Worm (Caenorhabditis elegans) whole organism, late embryonic: ENCODE data around the gene F07E5.8.
"Not testable (repeated sequence)": the region's sequence is repeated elsewhere in the genome, so short reads cannot be mapped to it uniquely, and the experiment has no call there.

ENCODE experiments used
- C38D4.7 ChIP-seq: fragments of 200-800 bp; sonication (Bioruptor generic); optimal IDR thresholded peaks from 2 replicates; lab custom pipeline; 2018; ENCODE audit warnings: mild to moderate bottlenecking, missing genetic modification characterization, moderate library complexity, missing compliant biosample characterization
- F13H6.1 ChIP-seq: sonication (generic microtip); optimal IDR thresholded peaks from 2 replicates; lab custom pipeline; 2016; ENCODE audit warnings: missing genetic modification characterization, missing compliant biosample characterization
- K09A11.1 ChIP-seq: sonication (generic microtip); optimal IDR thresholded peaks from 2 replicates; lab custom pipeline; 2017; ENCODE audit warnings: antibody characterized with exemption, mild to moderate bottlenecking, missing genetic modification characterization, missing compliant biosample characterization; ENCODE audit not compliant: insufficient read depth
- Y22D7AL.16 ChIP-seq: sonication (generic microtip); optimal IDR thresholded peaks from 2 replicates; lab custom pipeline; 2016; ENCODE audit warnings: missing genetic modification characterization, missing compliant biosample characterization
- ama-1 ChIP-seq: fragments of 150-350 bp; optimal IDR thresholded peaks from 2 replicates; lab custom pipeline; 2014
- ceh-18 ChIP-seq: sonication (generic microtip); optimal IDR thresholded peaks from 2 replicates; lab custom pipeline; 2016; ENCODE audit warnings: missing genetic modification characterization, missing compliant biosample characterization
- ceh-19 ChIP-seq: fragments of 200-800 bp; sonication (Bioruptor generic); optimal IDR thresholded peaks from 2 replicates; lab custom pipeline; 2018; ENCODE audit warnings: mild to moderate bottlenecking, missing genetic modification characterization, missing compliant biosample characterization
- ceh-22 ChIP-seq: sonication (generic microtip); optimal IDR thresholded peaks from 2 replicates; lab custom pipeline; 2017; ENCODE audit warnings: missing biosample characterization, missing genetic modification characterization
- ceh-45 ChIP-seq: fragments of 200-800 bp; sonication (Bioruptor generic); IDR thresholded peaks from 2 replicates; pipeline ENCODE4 v1.3.6; 2022; ENCODE audit warnings: missing genetic modification reagents, missing genetic modification characterization, missing compliant biosample characterization
- ceh-6 ChIP-seq: fragments of 200-800 bp; sonication (Bioruptor generic); optimal IDR thresholded peaks from 2 replicates; lab custom pipeline; 2018; ENCODE audit warnings: mild to moderate bottlenecking, missing genetic modification characterization, missing compliant biosample characterization
- che-1 ChIP-seq: sonication (generic microtip); optimal IDR thresholded peaks from 2 replicates; lab custom pipeline; 2016; ENCODE audit warnings: mild to moderate bottlenecking, missing genetic modification characterization, missing compliant biosample characterization
- dmd-4 ChIP-seq: sonication (generic microtip); optimal IDR thresholded peaks from 2 replicates; lab custom pipeline; 2016; ENCODE audit warnings: borderline replicate concordance, missing genetic modification characterization, missing compliant biosample characterization
- dve-1 ChIP-seq: sonication (generic microtip); optimal IDR thresholded peaks from 2 replicates; lab custom pipeline; 2017; ENCODE audit warnings: antibody characterized with exemption, mild to moderate bottlenecking, missing genetic modification characterization, missing compliant biosample characterization
- elt-4 ChIP-seq: sonication (generic microtip); optimal IDR thresholded peaks from 2 replicates; lab custom pipeline; 2016; ENCODE audit warnings: missing genetic modification characterization, missing compliant biosample characterization
- ets-4 ChIP-seq: sonication (generic microtip); optimal IDR thresholded peaks from 2 replicates; lab custom pipeline; 2016; ENCODE audit warnings: missing genetic modification characterization, missing compliant biosample characterization
- eyg-1 ChIP-seq: sonication (generic microtip); optimal IDR thresholded peaks from 2 replicates; lab custom pipeline; 2016; ENCODE audit warnings: missing genotype, missing genetic modification characterization, missing compliant biosample characterization
- fax-1 ChIP-seq: sonication (generic microtip); optimal IDR thresholded peaks from 2 replicates; lab custom pipeline; 2016; ENCODE audit warnings: missing genotype, missing genetic modification characterization, missing compliant biosample characterization
- fkh-10 ChIP-seq: fragments of 150-350 bp; optimal IDR thresholded peaks from 2 replicates; lab custom pipeline; 2014; ENCODE audit warnings: missing biosample characterization, missing genetic modification reagents, missing genetic modification characterization
- fkh-6 ChIP-seq: sonication (generic microtip); optimal IDR thresholded peaks from 2 replicates; lab custom pipeline; 2016; ENCODE audit warnings: missing genetic modification characterization, missing compliant biosample characterization
- gmeb-2 ChIP-seq: sonication (generic microtip); optimal IDR thresholded peaks from 2 replicates; lab custom pipeline; 2016; ENCODE audit warnings: missing genetic modification characterization, inconsistent platforms, missing compliant biosample characterization
- hlh-6 ChIP-seq: sonication (generic microtip); optimal IDR thresholded peaks from 2 replicates; lab custom pipeline; 2016; ENCODE audit warnings: missing genotype, missing genetic modification characterization, missing compliant biosample characterization
- lim-6 ChIP-seq: sonication (generic microtip); optimal IDR thresholded peaks from 2 replicates; lab custom pipeline; 2016; ENCODE audit warnings: missing genetic modification characterization, missing compliant biosample characterization
- lin-11 ChIP-seq: fragments of 200-800 bp; sonication (Bioruptor generic); optimal IDR thresholded peaks from 2 replicates; lab custom pipeline; 2018; ENCODE audit warnings: mild to moderate bottlenecking, missing genetic modification characterization, missing compliant biosample characterization
- madf-2 ChIP-seq: sonication (generic microtip); optimal IDR thresholded peaks from 2 replicates; lab custom pipeline; 2017; ENCODE audit warnings: missing genetic modification characterization, missing compliant biosample characterization
- nfya-1 ChIP-seq: sonication (generic microtip); optimal IDR thresholded peaks from 2 replicates; lab custom pipeline; 2017; ENCODE audit warnings: missing genetic modification characterization, mild to moderate bottlenecking, missing compliant biosample characterization, antibody characterized with exemption, moderate library complexity
- nhr-232 ChIP-seq: sonication (generic microtip); optimal IDR thresholded peaks from 2 replicates; lab custom pipeline; 2016; ENCODE audit warnings: missing genetic modification characterization, missing compliant biosample characterization
- npax-4 ChIP-seq: sonication (generic microtip); optimal IDR thresholded peaks from 2 replicates; lab custom pipeline; 2016; ENCODE audit warnings: missing genetic modification characterization, missing compliant biosample characterization
- pat-9 ChIP-seq: fragments of 200-800 bp; sonication (Bioruptor generic); optimal IDR thresholded peaks from 2 replicates; lab custom pipeline; 2018; ENCODE audit warnings: mild to moderate bottlenecking, missing genetic modification characterization, moderate library complexity, missing compliant biosample characterization
- pha-2 ChIP-seq: sonication (generic microtip); optimal IDR thresholded peaks from 2 replicates; lab custom pipeline; 2017; ENCODE audit warnings: mild to moderate bottlenecking, missing genetic modification characterization, missing compliant biosample characterization
- ref-2 ChIP-seq: sonication (generic microtip); optimal IDR thresholded peaks from 2 replicates; lab custom pipeline; 2016; ENCODE audit warnings: missing genetic modification characterization, missing compliant biosample characterization
- sox-2 ChIP-seq: fragments of 200-800 bp; sonication (Bioruptor generic); IDR thresholded peaks from 2 replicates; pipeline ENCODE4 v1.3.6; 2022; ENCODE audit warnings: missing genetic modification reagents, missing genetic modification characterization, missing compliant biosample characterization
- sox-4 ChIP-seq: sonication (generic microtip); optimal IDR thresholded peaks from 2 replicates; lab custom pipeline; 2017; ENCODE audit warnings: mild to moderate bottlenecking, missing genetic modification characterization, inconsistent platforms, missing compliant biosample characterization
- syd-9 ChIP-seq: sonication (generic microtip); optimal IDR thresholded peaks from 2 replicates; lab custom pipeline; 2016; ENCODE audit warnings: mild to moderate bottlenecking, missing genetic modification characterization, moderate library complexity, missing compliant biosample characterization
- tbx-7 ChIP-seq: sonication (generic microtip); optimal IDR thresholded peaks from 2 replicates; lab custom pipeline; 2016; ENCODE audit warnings: missing genotype, missing genetic modification characterization, missing compliant biosample characterization
- unc-3 ChIP-seq, 2 experiments: fragments of 200-800 bp in 1 of 2; sonication (Bioruptor generic) in 1 of 2; sonication (generic microtip) in 1 of 2; conservative IDR thresholded peaks in 1 of 2; optimal IDR thresholded peaks in 1 of 2; 2 replicates each; pipeline versions ENCODE4 v1.3.6 to Lab custom; 2016 to 2022; ENCODE audit warnings: missing compliant biosample characterization in 2 of 2, missing genetic modification characterization in 2 of 2, missing genetic modification reagents in 1 of 2
- unc-42 ChIP-seq: sonication (generic microtip); optimal IDR thresholded peaks from 2 replicates; lab custom pipeline; 2016; ENCODE audit warnings: missing genotype, missing genetic modification characterization, missing compliant biosample characterization
- ztf-16 ChIP-seq: sonication (generic microtip); optimal IDR thresholded peaks from 2 replicates; lab custom pipeline; 2017; ENCODE audit warnings: missing genetic modification characterization, missing compliant biosample characterization

F07E5.8 gene

DNA sequence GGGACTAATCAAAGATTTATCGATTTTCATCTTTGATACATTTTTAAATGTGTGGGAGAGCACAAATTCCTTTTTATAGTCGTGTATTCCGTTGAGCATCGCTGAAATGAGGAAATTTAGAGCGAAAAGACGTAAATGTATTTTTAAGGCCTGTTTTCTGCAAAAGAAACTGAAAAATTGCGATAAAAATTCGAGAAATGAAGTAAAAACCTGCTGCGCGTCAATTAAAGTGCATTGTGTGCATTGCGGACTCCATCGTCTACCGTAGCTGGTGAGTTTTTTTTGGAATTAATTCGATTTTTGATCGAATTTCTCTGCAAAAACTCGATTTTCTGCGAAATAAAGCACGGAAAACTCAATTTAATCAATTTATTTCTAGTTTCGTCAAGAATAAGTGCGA, 36.1 kb downstream of the F07E5.8 start, which contains the start of gene bath-19:
TSS of gene bath-19 (minus strand) at position 101 of the 400 bp plus-strand sequence.
- TF ChIP-seq ref-2 (tag; lab: Kevin White, UChicago) (no peak), lim-6 (tag; lab: Kevin White, UChicago) (no peak), elt-4 (tag; lab: Kevin White, UChicago) (no peak), tbx-7 (tag; lab: Kevin White, UChicago) (no peak), fax-1 (tag; lab: Kevin White, UChicago) (no peak), eyg-1 (tag; lab: Kevin White, UChicago) (no peak), pha-2 (tag; lab: Kevin White, UChicago) (no peak), ets-4 (tag; lab: Kevin White, UChicago) (no peak), C38D4.7 (no peak), ama-1 (lab: Kevin White, UChicago) (no peak), unc-3 (GFP tag; conservative IDR thresholded peaks at IDR 0.05; lab: Robert Waterston, UW) (no peak), unc-3 (tag; optimal IDR thresholded peaks at IDR 0.05; lab: Kevin White, UChicago) (no peak), Y22D7AL.16 (tag; lab: Kevin White, UChicago) (no peak), fkh-10 (no peak)
- TF ChIP-seq, all 69 proteins: peak for 0

DNA sequence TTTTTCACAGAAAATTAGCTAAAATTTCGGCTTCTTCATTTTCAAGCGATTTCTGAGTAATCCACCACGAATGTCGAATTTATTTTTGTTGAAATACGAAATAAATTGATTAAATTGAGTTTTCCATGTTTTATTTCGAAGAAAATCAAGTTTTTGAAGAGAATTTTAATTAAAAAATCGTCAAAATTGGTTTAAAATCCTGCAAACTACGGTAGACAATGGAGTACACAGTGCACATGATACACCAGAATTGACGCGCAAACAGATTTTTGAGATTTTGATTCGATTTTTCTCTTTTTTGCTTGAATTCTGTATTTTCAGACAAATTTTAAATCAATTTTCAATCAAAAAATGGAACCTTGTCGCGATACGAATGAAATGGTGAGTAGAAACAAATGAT, 42.1 kb downstream of the F07E5.8 start, which contains the start of gene F59H6.14:
TSS of gene F59H6.14 (plus strand) at position 301 of the 400 bp plus-strand sequence.
- no peak for TF ChIP-seq madf-2 (tag; lab: Kevin White, UChicago)
- no peak for TF ChIP-seq ref-2 (tag; lab: Kevin White, UChicago)
- TF ChIP-seq elt-4 (tag; lab: Kevin White, UChicago), result no peak
- TF ChIP-seq nfya-1, result no peak
- TF ChIP-seq syd-9 (tag; lab: Kevin White, UChicago), result no peak
- no peak for TF ChIP-seq C38D4.7
- TF ChIP-seq unc-3 (GFP tag; conservative IDR thresholded peaks at IDR 0.05; lab: Robert Waterston, UW), result no peak
- TF ChIP-seq unc-3 (tag; optimal IDR thresholded peaks at IDR 0.05; lab: Kevin White, UChicago), result no peak
- TF ChIP-seq sox-2 (GFP tag; lab: Robert Waterston, UW), result no peak
- TF ChIP-seq lin-11 (tag; lab: Kevin White, UChicago), result no peak
- no peak for TF ChIP-seq unc-42 (tag; lab: Kevin White, UChicago)

DNA sequence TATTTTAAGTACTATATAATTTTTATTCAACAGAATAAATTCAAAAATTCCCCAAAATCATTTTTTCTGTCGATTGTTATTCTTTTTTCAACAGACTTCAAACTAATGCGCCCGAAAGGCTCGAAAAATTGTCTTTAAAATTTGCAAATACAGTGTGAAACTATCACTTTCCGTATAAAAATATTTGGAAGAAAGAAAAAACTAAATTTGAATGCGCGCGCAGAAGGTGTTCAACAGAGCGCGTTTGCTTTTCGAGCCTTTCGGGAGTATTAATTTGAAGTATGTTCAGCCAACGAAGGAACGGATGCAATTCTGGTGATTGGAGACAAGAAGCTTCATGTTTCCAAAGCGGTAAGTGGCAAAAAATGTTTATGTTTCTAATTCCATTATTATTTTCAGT, 43.1 kb downstream of the F07E5.8 start, which contains the start of gene btb-4:
TSS of gene btb-4 (plus strand) at position 35 of the 400 bp plus-strand sequence.
- not testable (repeated sequence) for TF ChIP-seq lim-6 (tag; lab: Kevin White, UChicago); ceh-19 (GFP tag; lab: Kevin White, UChicago); eyg-1 (tag; lab: Kevin White, UChicago)
- TF ChIP-seq, all 69 proteins: peak for 0; not testable (repeated sequence) for 69

DNA sequence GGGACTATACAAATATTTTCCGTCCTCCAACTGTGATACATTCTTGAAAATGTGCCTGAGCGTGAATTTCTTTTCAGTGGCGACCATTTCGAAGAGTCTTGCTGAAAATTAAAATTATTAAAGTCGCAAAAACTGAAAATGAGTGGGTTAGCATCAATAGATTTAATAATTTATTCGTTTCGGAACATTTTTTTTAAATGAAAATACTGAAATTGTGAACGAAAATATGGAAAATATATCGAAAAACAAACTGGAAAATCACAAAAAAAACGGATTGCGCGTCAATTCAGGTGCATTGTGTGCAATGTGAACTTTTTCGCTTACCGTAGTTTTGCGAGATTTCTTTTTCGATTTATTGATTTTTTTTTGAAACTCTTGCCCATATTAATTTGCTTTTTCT, 43.6 kb downstream of the F07E5.8 start, which contains the start of gene bath-5:
TSS of gene bath-5 (minus strand) at position 101 of the 400 bp plus-strand sequence.
- TF ChIP-seq K09A11.1 (tag; lab: Kevin White, UChicago) (no peak), ztf-16 (tag; lab: Kevin White, UChicago) (no peak), dve-1 (tag; lab: Kevin White, UChicago) (no peak), ceh-6 (no peak), syd-9 (tag; lab: Kevin White, UChicago) (no peak), dmd-4 (no peak), che-1 (tag; lab: Kevin White, UChicago) (no peak), gmeb-2 (tag; lab: Kevin White, UChicago) (no peak), sox-4 (no peak), ceh-45 (GFP tag; lab: Robert Waterston, UW) (no peak), madf-2 (tag; lab: Kevin White, UChicago) (no peak)
- TF ChIP-seq, all 69 proteins: peak for 0

ce11 chrII:2030367-2030766, 45.0 kb downstream of the F07E5.8 start, which contains the start of gene bath-3:
Gene bath-3, minus strand, starts transcription at chrII:2030467.
- TF ChIP-seq ceh-6 (no peak), npax-4 (tag; lab: Kevin White, UChicago) (no peak), nhr-232 (tag; lab: Kevin White, UChicago) (no peak), ceh-18 (no peak), hlh-6 (tag; lab: Kevin White, UChicago) (no peak), elt-4 (tag; lab: Kevin White, UChicago) (no peak), ref-2 (tag; lab: Kevin White, UChicago) (no peak), dve-1 (tag; lab: Kevin White, UChicago) (no peak), pat-9 (tag; lab: Kevin White, UChicago) (no peak), fkh-6 (tag; lab: Kevin White, UChicago) (no peak), ceh-22 (tag; lab: Kevin White, UChicago) (no peak), che-1 (tag; lab: Kevin White, UChicago) (no peak), F13H6.1 (no peak)
